Worm (Caenorhabditis elegans) whole organism, L2 larva: ENCODE measurements around the gene gut-2.

Experiments
- F13H6.1 ChIP-seq: sonication (generic microtip); optimal IDR thresholded peaks from 2 replicates; lab custom pipeline; 2016; ENCODE audit warnings: missing genetic modification characterization, missing compliant biosample characterization
- ama-1 ChIP-seq: fragments of 150-350 bp; optimal IDR thresholded peaks from 2 replicates; lab custom pipeline; 2018; ENCODE audit warnings: inconsistent platforms
- lin-11 ChIP-seq: fragments of 150-350 bp; sonication (generic microtip); optimal IDR thresholded peaks from 2 replicates; lab custom pipeline; 2014; ENCODE audit warnings: missing biosample characterization, missing genetic modification characterization, inconsistent platforms, mixed read lengths
- lin-13 ChIP-seq: fragments of 150-350 bp; optimal IDR thresholded peaks from 2 replicates; lab custom pipeline; 2014; ENCODE audit warnings: missing biosample characterization, missing genetic modification reagents, missing genetic modification characterization
- nhr-12 ChIP-seq: fragments of 150-350 bp; optimal IDR thresholded peaks from 2 replicates; lab custom pipeline; 2014; ENCODE audit warnings: missing biosample characterization, missing genetic modification characterization
- nhr-23 ChIP-seq: fragments of 150-350 bp; optimal IDR thresholded peaks from 2 replicates; lab custom pipeline; 2014; ENCODE audit warnings: missing biosample characterization, missing genetic modification reagents, missing genetic modification characterization
- nhr-237 ChIP-seq: fragments of 150-350 bp; optimal IDR thresholded peaks from 2 replicates; lab custom pipeline; 2014; ENCODE audit warnings: missing biosample characterization, missing genetic modification characterization
- sem-4 ChIP-seq: fragments of 150-350 bp; optimal IDR thresholded peaks from 2 replicates; lab custom pipeline; 2014; ENCODE audit warnings: missing biosample characterization, missing genetic modification reagents, missing genetic modification characterization
- unc-55 ChIP-seq: fragments of 150-350 bp; sonication (generic microtip); optimal IDR thresholded peaks from 3 replicates; lab custom pipeline; 2014; ENCODE audit warnings: missing biosample characterization, missing genetic modification reagents, missing genetic modification characterization
- unc-62 ChIP-seq: fragments of 150-350 bp; optimal IDR thresholded peaks from 2 replicates; lab custom pipeline; 2014; ENCODE audit warnings: missing biosample characterization, missing genetic modification reagents, missing genetic modification characterization
- zag-1 ChIP-seq: fragments of 150-350 bp; optimal IDR thresholded peaks from 2 replicates; lab custom pipeline; 2014; ENCODE audit warnings: missing biosample characterization, missing genetic modification characterization
- ztf-11 ChIP-seq: sonication (generic microtip); optimal IDR thresholded peaks from 2 replicates; lab custom pipeline; 2017; ENCODE audit warnings: missing biosample characterization, missing genetic modification characterization

ce11 chrV:13485732-13486131 lies 11.8 kb upstream of the gut-2 start:
- TF ChIP-seq sem-4 (tag; lab: Kevin White, UChicago) (no peak), lin-11 (no peak), nhr-12 (tag; lab: Kevin White, UChicago) (no peak), nhr-237 (tag; lab: Kevin White, UChicago) (no peak), F13H6.1 (tag; lab: Kevin White, UChicago) (no peak), zag-1 (tag; lab: Kevin White, UChicago) (no peak), unc-62 (GFP tag; lab: Kevin White, UChicago) (no peak), nhr-23 (tag; lab: Kevin White, UChicago) (no peak), ztf-11 (no peak), unc-55 (GFP tag; lab: Kevin White, UChicago) (no peak), ama-1 (lab: Kevin White, UChicago) (no peak), lin-13 (GFP tag; lab: Kevin White, UChicago) (no peak)
